Worm (Caenorhabditis elegans) whole organism, late embryonic: Measurements from ENCODE around the gene nhr-163.

Experiments
- C38D4.7 ChIP-seq: fragments of 200-800 bp; sonication (Bioruptor generic); optimal IDR thresholded peaks from 2 replicates; lab custom pipeline; 2018; ENCODE audit warnings: mild to moderate bottlenecking, missing genetic modification characterization, moderate library complexity, missing compliant biosample characterization
- K09A11.1 ChIP-seq: sonication (generic microtip); optimal IDR thresholded peaks from 2 replicates; lab custom pipeline; 2017; ENCODE audit warnings: antibody characterized with exemption, mild to moderate bottlenecking, missing genetic modification characterization, missing compliant biosample characterization; ENCODE audit not compliant: insufficient read depth
- Y22D7AL.16 ChIP-seq: sonication (generic microtip); optimal IDR thresholded peaks from 2 replicates; lab custom pipeline; 2016; ENCODE audit warnings: missing genetic modification characterization, missing compliant biosample characterization
- ceh-18 ChIP-seq: sonication (generic microtip); optimal IDR thresholded peaks from 2 replicates; lab custom pipeline; 2016; ENCODE audit warnings: missing genetic modification characterization, missing compliant biosample characterization
- ceh-22 ChIP-seq: sonication (generic microtip); optimal IDR thresholded peaks from 2 replicates; lab custom pipeline; 2017; ENCODE audit warnings: missing biosample characterization, missing genetic modification characterization
- ceh-24 ChIP-seq: sonication (generic microtip); optimal IDR thresholded peaks from 2 replicates; lab custom pipeline; 2016; ENCODE audit warnings: mild to moderate bottlenecking, missing genetic modification characterization, missing compliant biosample characterization
- ceh-30 ChIP-seq: fragments of 150-350 bp; optimal IDR thresholded peaks from 2 replicates; lab custom pipeline; 2014; ENCODE audit warnings: missing biosample characterization, missing genetic modification characterization
- ceh-31 ChIP-seq: sonication (generic microtip); optimal IDR thresholded peaks from 2 replicates; lab custom pipeline; 2016; ENCODE audit warnings: missing genetic modification characterization, missing compliant biosample characterization
- ceh-34 ChIP-seq: sonication (generic microtip); optimal IDR thresholded peaks from 2 replicates; lab custom pipeline; 2016; ENCODE audit warnings: mild to moderate bottlenecking, missing genetic modification characterization, missing compliant biosample characterization
- ceh-45 ChIP-seq: fragments of 200-800 bp; sonication (Bioruptor generic); IDR thresholded peaks from 2 replicates; pipeline ENCODE4 v1.3.6; 2022; ENCODE audit warnings: missing genetic modification reagents, missing genetic modification characterization, missing compliant biosample characterization
- che-1 ChIP-seq: sonication (generic microtip); optimal IDR thresholded peaks from 2 replicates; lab custom pipeline; 2016; ENCODE audit warnings: mild to moderate bottlenecking, missing genetic modification characterization, missing compliant biosample characterization
- dmd-4 ChIP-seq: sonication (generic microtip); optimal IDR thresholded peaks from 2 replicates; lab custom pipeline; 2016; ENCODE audit warnings: borderline replicate concordance, missing genetic modification characterization, missing compliant biosample characterization
- elt-4 ChIP-seq: sonication (generic microtip); optimal IDR thresholded peaks from 2 replicates; lab custom pipeline; 2016; ENCODE audit warnings: missing genetic modification characterization, missing compliant biosample characterization
- fax-1 ChIP-seq: sonication (generic microtip); optimal IDR thresholded peaks from 2 replicates; lab custom pipeline; 2016; ENCODE audit warnings: missing genotype, missing genetic modification characterization, missing compliant biosample characterization
- fkh-10 ChIP-seq: fragments of 150-350 bp; optimal IDR thresholded peaks from 2 replicates; lab custom pipeline; 2014; ENCODE audit warnings: missing biosample characterization, missing genetic modification reagents, missing genetic modification characterization
- hlh-13 ChIP-seq: fragments of 200-800 bp; sonication (Bioruptor generic); optimal IDR thresholded peaks from 2 replicates; lab custom pipeline; 2018; ENCODE audit warnings: mild to moderate bottlenecking, missing genetic modification characterization, missing compliant biosample characterization
- hlh-15 ChIP-seq: sonication (generic microtip); optimal IDR thresholded peaks from 2 replicates; lab custom pipeline; 2016; ENCODE audit warnings: missing genetic modification characterization, missing compliant biosample characterization
- hlh-30 ChIP-seq: sonication (generic microtip); optimal IDR thresholded peaks from 2 replicates; lab custom pipeline; 2017; ENCODE audit warnings: antibody characterized with exemption, missing genetic modification characterization, missing compliant biosample characterization; ENCODE audit not compliant: insufficient read depth
- hlh-8 ChIP-seq: sonication (generic microtip); optimal IDR thresholded peaks from 2 replicates; lab custom pipeline; 2016; ENCODE audit warnings: missing genotype, missing genetic modification characterization, missing compliant biosample characterization
- lin-11 ChIP-seq: fragments of 200-800 bp; sonication (Bioruptor generic); optimal IDR thresholded peaks from 2 replicates; lab custom pipeline; 2018; ENCODE audit warnings: mild to moderate bottlenecking, missing genetic modification characterization, missing compliant biosample characterization
- nhr-11 ChIP-seq: fragments of 150-350 bp; optimal IDR thresholded peaks from 2 replicates; lab custom pipeline; 2014; ENCODE audit warnings: missing biosample characterization, missing genetic modification characterization
- nhr-232 ChIP-seq: sonication (generic microtip); optimal IDR thresholded peaks from 2 replicates; lab custom pipeline; 2016; ENCODE audit warnings: missing genetic modification characterization, missing compliant biosample characterization
- pat-9 ChIP-seq: fragments of 200-800 bp; sonication (Bioruptor generic); optimal IDR thresholded peaks from 2 replicates; lab custom pipeline; 2018; ENCODE audit warnings: mild to moderate bottlenecking, missing genetic modification characterization, moderate library complexity, missing compliant biosample characterization
- pax-1 ChIP-seq: fragments of 150-350 bp; optimal IDR thresholded peaks from 2 replicates; lab custom pipeline; 2014; ENCODE audit warnings: missing biosample characterization, missing genetic modification characterization
- pha-2 ChIP-seq: sonication (generic microtip); optimal IDR thresholded peaks from 2 replicates; lab custom pipeline; 2017; ENCODE audit warnings: mild to moderate bottlenecking, missing genetic modification characterization, missing compliant biosample characterization
- pha-4 ChIP-seq: fragments of 150-350 bp; optimal IDR thresholded peaks from 2 replicates; lab custom pipeline; 2018; ENCODE audit warnings: missing biosample characterization, missing genetic modification reagents, missing genetic modification characterization
- ref-2 ChIP-seq: sonication (generic microtip); optimal IDR thresholded peaks from 2 replicates; lab custom pipeline; 2016; ENCODE audit warnings: missing genetic modification characterization, missing compliant biosample characterization
- rnt-1 ChIP-seq: sonication (generic microtip); optimal IDR thresholded peaks from 2 replicates; lab custom pipeline; 2016; ENCODE audit warnings: missing genetic modification characterization, missing compliant biosample characterization
- sox-2 ChIP-seq: fragments of 200-800 bp; sonication (Bioruptor generic); IDR thresholded peaks from 2 replicates; pipeline ENCODE4 v1.3.6; 2022; ENCODE audit warnings: missing genetic modification reagents, missing genetic modification characterization, missing compliant biosample characterization
- syd-9 ChIP-seq: sonication (generic microtip); optimal IDR thresholded peaks from 2 replicates; lab custom pipeline; 2016; ENCODE audit warnings: mild to moderate bottlenecking, missing genetic modification characterization, moderate library complexity, missing compliant biosample characterization
- tbx-2 ChIP-seq: sonication (generic microtip); optimal IDR thresholded peaks from 2 replicates; lab custom pipeline; 2016; ENCODE audit warnings: missing genetic modification characterization, missing compliant biosample characterization
- tbx-7 ChIP-seq: sonication (generic microtip); optimal IDR thresholded peaks from 2 replicates; lab custom pipeline; 2016; ENCODE audit warnings: missing genotype, missing genetic modification characterization, missing compliant biosample characterization
- unc-3 ChIP-seq, 2 experiments: fragments of 200-800 bp in 1 of 2; sonication (Bioruptor generic) in 1 of 2; sonication (generic microtip) in 1 of 2; conservative IDR thresholded peaks in 1 of 2; optimal IDR thresholded peaks in 1 of 2; 2 replicates each; pipeline versions ENCODE4 v1.3.6 to Lab custom; 2016 to 2022; ENCODE audit warnings: missing compliant biosample characterization in 2 of 2, missing genetic modification characterization in 2 of 2, missing genetic modification reagents in 1 of 2
- unc-42 ChIP-seq: sonication (generic microtip); optimal IDR thresholded peaks from 2 replicates; lab custom pipeline; 2016; ENCODE audit warnings: missing genotype, missing genetic modification characterization, missing compliant biosample characterization
- unc-86 ChIP-seq: sonication (generic microtip); optimal IDR thresholded peaks from 2 replicates; lab custom pipeline; 2016; ENCODE audit warnings: missing genetic modification characterization, missing compliant biosample characterization
- ztf-16 ChIP-seq: sonication (generic microtip); optimal IDR thresholded peaks from 2 replicates; lab custom pipeline; 2017; ENCODE audit warnings: missing genetic modification characterization, missing compliant biosample characterization

Gene nhr-163

DNA sequence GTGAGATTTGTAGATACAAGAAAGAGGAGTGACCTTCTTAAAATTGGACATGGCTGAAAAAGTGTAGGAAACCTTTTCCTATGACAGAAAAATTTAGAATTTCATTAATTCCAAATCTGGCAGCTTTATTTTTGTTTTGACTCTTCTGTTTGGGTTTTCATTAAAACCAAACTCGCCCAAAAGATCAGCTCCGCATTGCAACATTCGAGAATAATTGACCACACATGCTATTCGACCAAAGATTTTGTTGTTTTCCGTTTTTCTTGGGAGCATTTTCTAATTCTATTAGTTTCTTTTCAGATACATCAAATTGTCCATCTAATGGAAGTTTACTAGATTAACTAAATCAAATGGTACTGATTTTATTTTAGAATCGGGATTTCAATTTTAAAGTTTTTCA is 29.6 kb downstream of the nhr-163 start, which contains the start of gene mec-1:
mec-1 (plus strand) TSS at position 301 of the 400 bp plus-strand sequence.
- TF ChIP-seq hlh-15 (tag; lab: Kevin White, UChicago) (no peak), ceh-18 (tag; lab: Kevin White, UChicago) (no peak), sox-2 (GFP tag; lab: Robert Waterston, UW) (no peak), che-1 (tag; lab: Kevin White, UChicago) (no peak), ceh-30 (tag; lab: Kevin White, UChicago) (no peak), ceh-24 (tag; lab: Kevin White, UChicago) (no peak), lin-11 (tag; lab: Kevin White, UChicago) (no peak), elt-4 (no peak), fkh-10 (GFP tag; lab: Kevin White, UChicago) (no peak), unc-42 (tag; lab: Kevin White, UChicago) (no peak), ref-2 (tag; lab: Kevin White, UChicago) (no peak), unc-86 (tag; lab: Kevin White, UChicago) (no peak), ceh-45 (no peak), ceh-31 (tag; lab: Kevin White, UChicago) (no peak), ceh-22 (tag; lab: Kevin White, UChicago) (no peak), pha-2 (tag; lab: Kevin White, UChicago) (no peak), hlh-30 (tag; lab: Kevin White, UChicago) (no peak), nhr-11 (tag; lab: Kevin White, UChicago) (no peak), syd-9 (tag; lab: Kevin White, UChicago) (no peak)

DNA sequence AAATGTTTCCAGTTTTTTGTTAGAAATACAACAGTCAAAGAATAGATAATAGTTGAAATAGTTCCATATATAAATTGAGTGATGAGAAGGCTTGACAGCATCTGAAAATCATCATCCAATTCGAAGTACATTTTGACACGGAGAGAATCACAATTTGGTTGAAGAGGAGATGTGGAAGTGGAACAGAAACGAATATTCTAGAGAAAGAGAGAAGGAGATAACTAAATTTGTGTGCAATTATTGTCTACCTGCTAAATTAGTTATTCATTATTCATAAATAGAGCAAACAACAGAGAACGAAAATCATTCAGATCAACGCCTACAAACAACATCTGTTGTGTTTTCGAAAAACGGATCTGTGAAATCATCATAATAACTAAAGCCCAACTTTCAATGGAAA is 32.0 kb downstream of the nhr-163 start, which contains the start of gene srg-31:
srg-31 (minus strand) TSS at position 101 of the 400 bp plus-strand sequence.
- TF ChIP-seq fax-1 (no peak), tbx-2 (no peak), pha-4 (tag; lab: Kevin White, UChicago) (no peak), pax-1 (tag; lab: Kevin White, UChicago) (no peak)

DNA sequence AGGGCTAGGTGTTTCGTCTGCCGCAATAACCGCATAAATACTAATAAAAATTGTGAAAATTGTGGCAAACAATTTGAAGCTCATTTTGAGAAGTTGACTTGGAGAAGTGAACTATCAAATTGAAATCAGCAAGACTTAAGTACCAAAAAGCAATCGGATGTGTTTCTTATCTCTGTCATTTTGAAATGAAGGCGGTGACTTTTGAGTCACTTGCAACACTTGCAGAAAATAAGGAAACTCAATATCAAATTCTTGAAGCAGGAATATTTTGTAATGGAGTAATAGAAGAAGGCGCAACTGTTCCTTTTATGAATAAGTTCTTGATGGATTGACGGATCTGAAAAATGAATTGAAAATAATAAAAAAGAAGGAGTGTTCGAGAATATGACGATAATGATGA is 34.5 kb downstream of the nhr-163 start, which contains the start of gene T07H8.11:
T07H8.11 (minus strand) TSS at position 101 of the 400 bp plus-strand sequence.
- no peak for TF ChIP-seq ztf-16
- no peak for TF ChIP-seq hlh-8 (tag; lab: Kevin White, UChicago)
- TF ChIP-seq unc-86 (tag; lab: Kevin White, UChicago) = no peak
- TF ChIP-seq syd-9 (tag; lab: Kevin White, UChicago) = no peak
- TF ChIP-seq pat-9 (tag; lab: Kevin White, UChicago) = no peak
- TF ChIP-seq hlh-13 (GFP tag; lab: Kevin White, UChicago) = no peak
- TF ChIP-seq nhr-232 (tag; lab: Kevin White, UChicago) = no peak
- TF ChIP-seq rnt-1 (tag; lab: Kevin White, UChicago) = no peak
- TF ChIP-seq tbx-7 (tag; lab: Kevin White, UChicago) = no peak
- TF ChIP-seq Y22D7AL.16 (tag; lab: Kevin White, UChicago) = no peak
- no peak for TF ChIP-seq ceh-34 (tag; lab: Kevin White, UChicago)
- no peak for TF ChIP-seq che-1 (tag; lab: Kevin White, UChicago)
- no peak for TF ChIP-seq dmd-4 (tag; lab: Kevin White, UChicago)
- TF ChIP-seq ceh-18 (tag; lab: Kevin White, UChicago) = no peak
- no peak for TF ChIP-seq C38D4.7
- TF ChIP-seq elt-4 = no peak
- no peak for TF ChIP-seq hlh-15 (tag; lab: Kevin White, UChicago)

DNA sequence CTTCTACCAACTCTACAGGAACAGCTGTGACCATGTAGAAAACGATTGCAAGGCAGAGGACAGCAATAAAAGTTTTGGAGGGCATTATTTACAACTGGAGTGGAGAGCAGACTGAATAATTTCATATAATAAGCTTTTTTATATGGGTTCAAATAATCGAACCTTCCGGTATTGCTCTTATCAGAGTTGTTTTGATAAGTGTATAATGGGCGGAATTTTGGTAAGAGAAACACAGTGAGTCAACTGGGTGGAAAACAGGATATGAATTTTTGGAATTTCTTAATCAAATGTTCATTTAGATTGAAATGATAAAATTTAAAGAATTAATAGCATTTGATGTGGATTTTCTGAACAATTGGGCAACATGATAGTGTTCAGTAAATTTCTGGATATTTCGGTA is 36.1 kb downstream of the nhr-163 start, which contains the start of gene Y57E12B.11:
Y57E12B.11 (minus strand) TSS at position 101 of the 400 bp plus-strand sequence.
- no peak for TF ChIP-seq dmd-4 (tag; lab: Kevin White, UChicago)
- no peak for TF ChIP-seq tbx-7 (tag; lab: Kevin White, UChicago)
- no peak for TF ChIP-seq nhr-232 (tag; lab: Kevin White, UChicago)
- TF ChIP-seq tbx-2 = no peak
- no peak for TF ChIP-seq K09A11.1 (tag; lab: Kevin White, UChicago)
- no peak for TF ChIP-seq ceh-24 (tag; lab: Kevin White, UChicago)
- no peak for TF ChIP-seq fax-1
- TF ChIP-seq sox-2 (GFP tag; lab: Robert Waterston, UW) = no peak
- TF ChIP-seq unc-86 (tag; lab: Kevin White, UChicago) = no peak
- TF ChIP-seq nhr-11 (tag; lab: Kevin White, UChicago) = no peak
- no peak for TF ChIP-seq Y22D7AL.16 (tag; lab: Kevin White, UChicago)
- TF ChIP-seq unc-42 (tag; lab: Kevin White, UChicago) = no peak
- TF ChIP-seq ceh-34 (tag; lab: Kevin White, UChicago) = no peak
- TF ChIP-seq unc-3 (GFP tag; conservative IDR thresholded peaks at IDR 0.05; lab: Robert Waterston, UW) = no peak
- no peak for TF ChIP-seq unc-3 (tag; optimal IDR thresholded peaks at IDR 0.05; lab: Kevin White, UChicago)
